Worm (Caenorhabditis elegans): ENCODE results near the gene tufm-1.

- TF ChIP-seq nhr-237 (tag; optimal IDR thresholded peaks at IDR 0.05) (no peak), ceh-82 (tag; optimal IDR thresholded peaks at IDR 0.05) (no peak)
Measured at ce11 chrIII:2840877-2841540, 26.2 kb upstream of the tufm-1 start, which contains the start of gene Y71H2AR.2.
